Fruit fly (Drosophila melanogaster) whole organism, embryonic: ENCODE data around the gene CG13675.

ENCODE experiments used
- Aef1 ChIP-seq: fragments of 200-800 bp; sonication (Bioruptor generic); IDR thresholded peaks from 3 replicates; pipeline ENCODE4 v1.3.6; 2022; ENCODE audit warnings: missing biosample characterization, missing genetic modification characterization
- Bgb ChIP-seq: fragments of 200-800 bp; sonication (Bioruptor generic); IDR thresholded peaks from 2 replicates; pipeline ENCODE4 v1.3.6; 2022; ENCODE audit warnings: missing biosample characterization, missing genetic modification characterization; ENCODE audit not compliant: partially characterized antibody
- BtbVII ChIP-seq: fragments of 200-800 bp; sonication (Bioruptor generic); optimal IDR thresholded peaks from 3 replicates; lab custom pipeline; 2017; ENCODE audit warnings: missing biosample characterization, mild to moderate bottlenecking, missing genetic modification characterization
- CG10267 ChIP-seq: fragments of 200-800 bp; sonication (Bioruptor generic); optimal IDR thresholded peaks from 2 replicates; lab custom pipeline; 2018; ENCODE audit warnings: missing biosample characterization, mild to moderate bottlenecking, missing genetic modification characterization, moderate library complexity
- CG10366 ChIP-seq: fragments of 200-800 bp; sonication (Bioruptor generic); IDR thresholded peaks from 2 replicates; pipeline ENCODE4 v1.3.6; 2022; ENCODE audit warnings: missing biosample characterization, missing genetic modification characterization
- CG14014 ChIP-seq: fragments of 200-800 bp; sonication (Bioruptor generic); IDR thresholded peaks from 2 replicates; pipeline ENCODE4 v1.3.6; 2022; ENCODE audit warnings: missing biosample characterization, missing genetic modification characterization
- CG15514 ChIP-seq: fragments of 200-800 bp; sonication (Bioruptor generic); optimal IDR thresholded peaks from 3 replicates; lab custom pipeline; 2017; ENCODE audit warnings: missing biosample characterization, missing genetic modification characterization, mild to moderate bottlenecking, moderate library complexity, missing genetic modification reagents
- CG16815 ChIP-seq: fragments of 200-800 bp; sonication (Bioruptor generic); optimal IDR thresholded peaks from 3 replicates; lab custom pipeline; 2017; ENCODE audit warnings: missing biosample characterization, mild to moderate bottlenecking, missing genetic modification characterization
- CG30403 ChIP-seq: fragments of 200-800 bp; sonication (Bioruptor generic); optimal IDR thresholded peaks from 3 replicates; lab custom pipeline; 2016; ENCODE audit warnings: missing biosample characterization, missing genetic modification characterization
- CG33557 ChIP-seq: fragments of 200-800 bp; sonication (Bioruptor generic); optimal IDR thresholded peaks from 2 replicates; lab custom pipeline; 2019; ENCODE audit warnings: missing biosample characterization, mild to moderate bottlenecking, missing genetic modification characterization, moderate library complexity
- CG4707 ChIP-seq: fragments of 200-800 bp; sonication (Bioruptor generic); optimal IDR thresholded peaks from 2 replicates; lab custom pipeline; 2018; ENCODE audit warnings: missing biosample characterization, mild to moderate bottlenecking, missing genetic modification characterization, moderate library complexity
- CG6175 ChIP-seq: fragments of 200-800 bp; sonication (Bioruptor generic); IDR thresholded peaks from 3 replicates; pipeline ENCODE4 v1.3.6; 2022; ENCODE audit warnings: missing biosample characterization, missing genetic modification characterization
- CG6654 ChIP-seq: fragments of 200-800 bp; sonication (Bioruptor generic); optimal IDR thresholded peaks from 2 replicates; lab custom pipeline; 2017; ENCODE audit warnings: missing biosample characterization, mild to moderate bottlenecking, missing genetic modification characterization
- CG6791 ChIP-seq: fragments of 200-800 bp; sonication (Bioruptor generic); IDR thresholded peaks from 3 replicates; pipeline ENCODE4 v1.3.6; 2022; ENCODE audit warnings: missing biosample characterization, missing genetic modification characterization; ENCODE audit not compliant: partially characterized antibody
- CG9797 ChIP-seq: fragments of 200-800 bp; sonication (Bioruptor generic); optimal IDR thresholded peaks from 3 replicates; lab custom pipeline; 2018; ENCODE audit warnings: missing biosample characterization, mild to moderate bottlenecking, missing genetic modification characterization
- CG9932 ChIP-seq: fragments of 200-800 bp; sonication (Bioruptor generic); IDR thresholded peaks from 2 replicates; pipeline ENCODE4 v1.3.6; 2022; ENCODE audit warnings: missing biosample characterization, missing genetic modification characterization
- Dad ChIP-seq: fragments of 200-800 bp; sonication (Bioruptor generic); optimal IDR thresholded peaks from 3 replicates; lab custom pipeline; 2016; ENCODE audit warnings: missing biosample characterization, missing genetic modification characterization
- E2f2 ChIP-seq: fragments of 200-800 bp; sonication (Bioruptor generic); IDR thresholded peaks from 2 replicates; pipeline ENCODE4 v1.3.6; 2022; ENCODE audit warnings: missing biosample characterization, missing genetic modification characterization
- Elba2 ChIP-seq: fragments of 200-800 bp; sonication (Bioruptor generic); optimal IDR thresholded peaks from 3 replicates; lab custom pipeline; 2016; ENCODE audit warnings: missing biosample characterization, missing genetic modification characterization
- Ets97D ChIP-seq: fragments of 200-800 bp; sonication (Bioruptor generic); optimal IDR thresholded peaks from 3 replicates; lab custom pipeline; 2016; ENCODE audit warnings: missing biosample characterization, missing genetic modification characterization
- H2.0 ChIP-seq: fragments of 200-800 bp; sonication (Bioruptor generic); IDR thresholded peaks from 2 replicates; pipeline ENCODE4 v1.3.6; 2022; ENCODE audit warnings: missing biosample characterization, missing genetic modification characterization
- HmgD ChIP-seq: fragments of 200-800 bp; sonication (Bioruptor generic); optimal IDR thresholded peaks from 3 replicates; lab custom pipeline; 2016; ENCODE audit warnings: missing biosample characterization, missing genetic modification characterization
- HmgZ ChIP-seq: fragments of 200-800 bp; sonication (Bioruptor generic); optimal IDR thresholded peaks from 2 replicates; lab custom pipeline; 2018; ENCODE audit warnings: missing biosample characterization, mild to moderate bottlenecking, missing genetic modification characterization
- Hr3 ChIP-seq: fragments of 200-800 bp; sonication (Bioruptor generic); optimal IDR thresholded peaks from 3 replicates; lab custom pipeline; 2016; ENCODE audit warnings: missing biosample characterization, missing genetic modification characterization
- MBD-R2 ChIP-seq: fragments of 200-800 bp; sonication (Bioruptor generic); IDR thresholded peaks from 2 replicates; pipeline ENCODE4 v1.3.6; 2022; ENCODE audit warnings: missing biosample characterization, missing genetic modification characterization
- MESR4 ChIP-seq: fragments of 200-800 bp; sonication (Bioruptor generic); optimal IDR thresholded peaks from 2 replicates; lab custom pipeline; 2018; ENCODE audit warnings: missing biosample characterization, mild to moderate bottlenecking, missing genetic modification characterization, moderate library complexity
- Mad ChIP-seq: fragments of 200-800 bp; sonication (Bioruptor generic); optimal IDR thresholded peaks from 2 replicates; lab custom pipeline; 2016; ENCODE audit warnings: missing biosample characterization, missing genetic modification characterization
- Myb ChIP-seq: fragments of 200-800 bp; sonication (Bioruptor generic); optimal IDR thresholded peaks from 2 replicates; lab custom pipeline; 2016; ENCODE audit warnings: missing biosample characterization, missing genetic modification characterization
- Sry-δ ChIP-seq: fragments of 200-800 bp; sonication (Bioruptor generic); optimal IDR thresholded peaks from 2 replicates; lab custom pipeline; 2016; ENCODE audit warnings: missing biosample characterization, missing genetic modification characterization
- Stat92E ChIP-seq, 3 experiments: fragments of >200 bp in 2 of 3; fragments of 200-800 bp in 1 of 3; sonication (Bioruptor generic) in 1 of 3; optimal IDR thresholded peaks; 2 replicates each; lab custom pipeline; 2017 to 2019; ENCODE audit warnings: missing biosample characterization in 3 of 3, missing genetic modification characterization in 3 of 3, mild to moderate bottlenecking in 1 of 3, moderate library complexity in 1 of 3
- Xrp1 ChIP-seq: fragments of 200-800 bp; sonication (Bioruptor generic); IDR thresholded peaks from 2 replicates; pipeline ENCODE4 v1.3.6; 2022; ENCODE audit warnings: missing biosample characterization, missing genetic modification characterization
- ac ChIP-seq: fragments of 200-800 bp; sonication (Bioruptor generic); optimal IDR thresholded peaks from 3 replicates; lab custom pipeline; 2017; ENCODE audit warnings: missing biosample characterization, mild to moderate bottlenecking, missing genetic modification characterization
- cas ChIP-seq: fragments of 200-800 bp; sonication (Bioruptor generic); IDR thresholded peaks from 2 replicates; pipeline ENCODE4 v1.3.6; 2022; ENCODE audit warnings: missing biosample characterization, missing genetic modification characterization
- cg ChIP-seq: fragments of 200-800 bp; sonication (Bioruptor generic); optimal IDR thresholded peaks from 3 replicates; lab custom pipeline; 2019; ENCODE audit warnings: missing biosample characterization, mild to moderate bottlenecking, missing genetic modification characterization, moderate library complexity
- dpn ChIP-seq, 2 experiments: fragments of 200-800 bp; sonication (Bioruptor generic); optimal IDR thresholded peaks; 3 replicates each; lab custom pipeline; 2016; ENCODE audit warnings: missing biosample characterization in 2 of 2, missing genetic modification characterization in 2 of 2
- ems ChIP-seq: fragments of 200-800 bp; sonication (Bioruptor generic); optimal IDR thresholded peaks from 3 replicates; lab custom pipeline; 2016; ENCODE audit warnings: missing biosample characterization, missing genetic modification characterization
- gfzf ChIP-seq: fragments of 200-800 bp; sonication (Bioruptor generic); optimal IDR thresholded peaks from 2 replicates; lab custom pipeline; 2016; ENCODE audit warnings: missing biosample characterization, mild to moderate bottlenecking, missing genetic modification characterization, moderate library complexity
- hbn ChIP-seq: fragments of 200-800 bp; sonication (Bioruptor generic); IDR thresholded peaks from 2 replicates; pipeline ENCODE4 v1.3.6; 2022; ENCODE audit warnings: missing biosample characterization, missing genetic modification characterization; ENCODE audit not compliant: partially characterized antibody
- knrl ChIP-seq: fragments of 200-800 bp; sonication (Bioruptor generic); IDR thresholded peaks from 3 replicates; pipeline ENCODE4 v1.3.6; 2022; ENCODE audit warnings: missing biosample characterization, missing genetic modification characterization; ENCODE audit not compliant: partially characterized antibody
- otp ChIP-seq: fragments of 200-800 bp; sonication (Bioruptor generic); IDR thresholded peaks from 3 replicates; pipeline ENCODE4, ENCODE4 v1.3.6; 2022; ENCODE audit warnings: missing biosample characterization, missing genetic modification characterization
- pzg ChIP-seq: fragments of 200-800 bp; sonication (Bioruptor generic); optimal IDR thresholded peaks from 3 replicates; lab custom pipeline; 2018; ENCODE audit warnings: missing biosample characterization, mild to moderate bottlenecking, missing genetic modification characterization, moderate library complexity
- scrt ChIP-seq: fragments of 200-800 bp; sonication (Bioruptor generic); optimal IDR thresholded peaks from 2 replicates; lab custom pipeline; 2018; ENCODE audit warnings: missing biosample characterization, mild to moderate bottlenecking, missing genetic modification characterization, moderate library complexity
- sens ChIP-seq: fragments of 200-800 bp; sonication (Bioruptor generic); peaks from one replicate; lab custom pipeline; 2016; ENCODE audit warnings: missing biosample characterization, missing genetic modification characterization
- stwl ChIP-seq: fragments of 200-800 bp; sonication (Bioruptor generic); optimal IDR thresholded peaks from 3 replicates; lab custom pipeline; 2018; ENCODE audit warnings: missing biosample characterization, mild to moderate bottlenecking, missing genetic modification characterization, moderate library complexity
- tin ChIP-seq: fragments of 200-800 bp; sonication (Bioruptor generic); optimal IDR thresholded peaks from 3 replicates; lab custom pipeline; 2016; ENCODE audit warnings: missing biosample characterization, missing genetic modification characterization
- tll ChIP-seq, 2 experiments: fragments of 200-800 bp in 1 of 2; fragments of >200 bp in 1 of 2; sonication (Bioruptor generic) in 1 of 2; optimal IDR thresholded peaks; 2 replicates each; lab custom pipeline; 2017 to 2019; ENCODE audit warnings: missing biosample characterization in 2 of 2, missing genetic modification characterization in 2 of 2, mild to moderate bottlenecking in 1 of 2, moderate library complexity in 1 of 2
- trem ChIP-seq: fragments of 200-800 bp; optimal IDR thresholded peaks from 3 replicates; lab custom pipeline; 2019; ENCODE audit warnings: missing biosample characterization, mild to moderate bottlenecking, missing genetic modification characterization, moderate library complexity
- vvl ChIP-seq: fragments of 200-800 bp; sonication (Bioruptor generic); IDR thresholded peaks from 2 replicates; pipeline ENCODE4 v1.3.6; 2022; ENCODE audit warnings: missing biosample characterization, missing genetic modification characterization
- zen ChIP-seq: fragments of 200-800 bp; sonication (Bioruptor generic); optimal IDR thresholded peaks from 3 replicates; lab custom pipeline; 2018; ENCODE audit warnings: missing biosample characterization, mild to moderate bottlenecking, missing genetic modification characterization, moderate library complexity
- zfh2 ChIP-seq: fragments of 200-800 bp; sonication (Bioruptor generic); optimal IDR thresholded peaks from 2 replicates; lab custom pipeline; 2016; ENCODE audit warnings: missing biosample characterization, missing genetic modification characterization

The CG13675 gene

DNA sequence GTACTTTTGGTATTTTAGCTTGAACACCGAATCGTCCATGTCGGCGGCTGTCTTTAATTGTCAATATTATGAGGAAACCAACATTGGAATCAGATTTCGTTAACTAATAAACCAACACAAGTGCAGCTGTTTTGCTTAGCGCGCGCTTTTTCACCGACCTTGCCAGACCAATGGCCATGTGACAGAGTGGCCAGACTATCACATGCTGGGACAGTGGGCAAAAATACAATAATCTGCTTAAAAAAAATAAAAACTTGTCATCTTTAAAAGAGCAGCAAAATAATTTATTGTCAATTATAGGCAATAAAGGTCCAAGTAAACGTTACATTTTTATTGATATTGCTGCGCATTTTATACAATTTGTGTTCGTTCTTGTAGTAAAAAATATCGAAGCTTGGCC lies 10.5 kb upstream of the CG13675 start, which contains the start of gene RecQ4 (continued):
- TF ChIP-seq ac (peak; percentile 13), CG33557 (GFP tag; lab: Kevin White, UChicago) (no peak), HmgZ (tag; lab: Kevin White, UChicago) (peak; percentile 40), MESR4 (GFP tag; lab: Kevin White, UChicago) (peak; percentile 4), zfh2 (GFP tag; lab: Kevin White, UChicago) (peak; percentile 10), vvl (GFP tag; lab: Robert Waterston, UW) (peak; percentile 19; the same call in 1 of the 2 replicates), Elba2 (GFP tag; lab: Kevin White, UChicago) (peak; percentile 14), cg (peak; percentile 47), Stat92E (GFP tag; optimal IDR thresholded peaks at IDR 0.05; lab: Kevin White, UChicago) (peak in 1 of 3 experiments; percentile 1), CG10366 (GFP tag; lab: Robert Waterston, UW) (no peak), CG9932 (GFP tag; lab: Robert Waterston, UW) (0 out of 2 replicates have a peak, but pooled peaks have one; percentile 24), sens (GFP tag; lab: Kevin White, UChicago) (peak; percentile 77), MBD-R2 (GFP tag; lab: Robert Waterston, UW) (peak; percentile 78), pzg (GFP tag; lab: Kevin White, UChicago) (peak; percentile 81), CG16815 (GFP tag; lab: Kevin White, UChicago) (no peak), CG4707 (peak; percentile 100), CG30403 (GFP tag; lab: Kevin White, UChicago) (peak; percentile 26), Myb (GFP tag; lab: Kevin White, UChicago) (peak; percentile 46), tll (GFP tag; optimal IDR thresholded peaks at IDR 0.05; lab: Kevin White, UChicago) (no peak), otp (GFP tag; lab: Robert Waterston, UW) (no peak), Hr3 (no peak), tin (GFP tag; lab: Kevin White, UChicago) (peak; percentile 25), HmgD (GFP tag; lab: Kevin White, UChicago) (peak; percentile 48), Aef1 (no peak), cas (GFP tag; lab: Robert Waterston, UW) (no peak), E2f2 (peak; percentile 97), H2.0 (GFP tag; lab: Robert Waterston, UW) (no peak), knrl (peak; percentile 26; the same call in 1 of the 3 replicates), Sry-δ (GFP tag; lab: Kevin White, UChicago) (peak; percentile 45), CG6791 (GFP tag; lab: Robert Waterston, UW) (peak; percentile 37; the same call in 1 of the 3 replicates), Xrp1 (GFP tag; lab: Robert Waterston, UW) (0 out of 2 replicates have a peak, but pooled peaks have one; percentile 15), gfzf (GFP tag; lab: Kevin White, UChicago) (peak; percentile 44), CG10267 (tag; lab: Kevin White, UChicago) (peak; percentile 31), Ets97D (peak; percentile 70), zen (tag; lab: Kevin White, UChicago) (no peak), Dad (GFP tag; lab: Kevin White, UChicago) (peak; percentile 16), CG9797 (peak; percentile 34), trem (tag; lab: Kevin White, UChicago) (peak; percentile 36), Bgb (GFP tag; lab: Robert Waterston, UW) (peak; percentile 39; the same call in 1 of the 2 replicates), CG14014 (GFP tag; lab: Robert Waterston, UW) (0 out of 2 replicates have a peak, but pooled peaks have one; percentile 19), CG6175 (GFP tag; lab: Robert Waterston, UW) (no peak), ems (GFP tag; lab: Kevin White, UChicago) (peak; percentile 17), CG6654 (GFP tag; lab: Kevin White, UChicago) (no peak), dpn (GFP tag; optimal IDR thresholded peaks at IDR 0.05; lab: Kevin White, UChicago) (peak in 1 of 2 experiments; percentile 7), BtbVII (GFP tag; lab: Kevin White, UChicago) (no peak), Mad (GFP tag; lab: Kevin White, UChicago) (peak; percentile 18), scrt (no peak), CG15514 (GFP tag; lab: Kevin White, UChicago) (peak; percentile 62), hbn (GFP tag; lab: Robert Waterston, UW) (peak; percentile 25; the same call in 1 of the 2 replicates), stwl (peak; percentile 77)
